Fruit fly (Drosophila melanogaster): Measurements from ENCODE around the gene ush.
A peak's percentile ranks its signal among the peaks of the same experiment; 100 is the strongest.

The ush gene

dm6 chr2L:530245-530644 is 54.2 kb downstream of the ush start (continued):
- TF ChIP-seq CG11456 (GFP tag; IDR thresholded peaks at IDR 0.05) (no peak), ci (GFP tag; IDR thresholded peaks at IDR 0.05) (0 out of 3 replicates have a peak, but pooled peaks have one; percentile 47), corto (GFP tag; optimal IDR thresholded peaks at IDR 0.05) (peak; percentile 84), CG12219 (GFP tag; optimal IDR thresholded peaks at IDR 0.05) (no peak), bsh (GFP tag; optimal IDR thresholded peaks at IDR 0.05) (peak; percentile 26 to 41), CG8944 (GFP tag; optimal IDR thresholded peaks at IDR 0.05) (peak; percentile 8), pnt (GFP tag; optimal IDR thresholded peaks at IDR 0.05) (peak; percentile 18), CG31365 (tag; optimal IDR thresholded peaks at IDR 0.05) (no peak), esg (GFP tag; conservative IDR thresholded peaks at IDR 0.05) (peak; percentile 34; the same call in 1 of the 2 replicates), Dp (GFP tag; optimal IDR thresholded peaks at IDR 0.05) (no peak), CG7372 (GFP tag; IDR thresholded peaks at IDR 0.05) (no peak), MESR4 (GFP tag; optimal IDR thresholded peaks at IDR 0.05) (no peak), Sry-δ (GFP tag; optimal IDR thresholded peaks at IDR 0.05) (no peak), YL-1 (GFP tag; optimal IDR thresholded peaks at IDR 0.05) (no peak), Oli (tag; optimal IDR thresholded peaks at IDR 0.05) (peak; percentile 4), E2f2 (GFP tag; IDR thresholded peaks at IDR 0.05) (no peak), dpn (GFP tag; optimal IDR thresholded peaks at IDR 0.05) (peak; percentile 15 to 18), dan (GFP tag; IDR thresholded peaks at IDR 0.05) (no peak), CG11398 (GFP tag; optimal IDR thresholded peaks at IDR 0.05) (no peak), NC2β (GFP tag; optimal IDR thresholded peaks at IDR 0.05) (no peak), CG30403 (GFP tag; optimal IDR thresholded peaks at IDR 0.05) (peak; percentile 11), zfh1 (GFP tag; IDR thresholded peaks at IDR 0.05) (peak; percentile 9; the same call in 1 of the 3 replicates), Hsf (GFP tag; optimal IDR thresholded peaks at IDR 0.05) (peak; percentile 28), NK7.1 (GFP tag; optimal IDR thresholded peaks at IDR 0.05) (no peak), ranshi (GFP tag; IDR thresholded peaks at IDR 0.05) (no peak), CG13424 (tag; optimal IDR thresholded peaks at IDR 0.05) (no peak), Med (GFP tag) (peak; percentile 73), unpg (GFP tag; optimal IDR thresholded peaks at IDR 0.05) (peak; percentile 17), ara (GFP tag; IDR thresholded peaks at IDR 0.05) (no peak), chif (GFP tag; optimal IDR thresholded peaks at IDR 0.05) (peak; percentile 32 to 37), CG17186 (GFP tag; optimal IDR thresholded peaks at IDR 0.05) (no peak), Chrac-16 (GFP tag; optimal IDR thresholded peaks at IDR 0.05) (peak; percentile 19), CG10462 (GFP tag; optimal IDR thresholded peaks at IDR 0.05) (no peak), ATbp (GFP tag; optimal IDR thresholded peaks at IDR 0.05) (peak; percentile 20), Sin3A (optimal IDR thresholded peaks at IDR 0.05) (no peak), CoRest (tag; optimal IDR thresholded peaks at IDR 0.05) (peak; percentile 10), CG33557 (GFP tag; optimal IDR thresholded peaks at IDR 0.05) (no peak), Mes4 (GFP tag; optimal IDR thresholded peaks at IDR 0.05) (peak; percentile 46), Dip2 (GFP tag; IDR thresholded peaks at IDR 0.05) (no peak), CG31224 (GFP tag; IDR thresholded peaks at IDR 0.05) (no peak), CG11504 (tag; optimal IDR thresholded peaks at IDR 0.05) (peak; percentile 36), abd-A (tag; optimal IDR thresholded peaks at IDR 0.05) (no peak), Max (GFP tag; optimal IDR thresholded peaks at IDR 0.05) (no peak), zf30C (GFP tag; optimal IDR thresholded peaks at IDR 0.05) (no peak), ssp (GFP tag; IDR thresholded peaks at IDR 0.05) (no peak), Nf-YA (GFP tag; IDR thresholded peaks at IDR 0.05) (no peak), tio (GFP tag; optimal IDR thresholded peaks at IDR 0.05) (no peak), CG12744 (GFP tag; optimal IDR thresholded peaks at IDR 0.05) (no peak), row (GFP tag; IDR thresholded peaks at IDR 0.05) (peak; percentile 48; the same call in 2 of the 3 replicates), stc (GFP tag; IDR thresholded peaks at IDR 0.05) (no peak), sisA (GFP tag; IDR thresholded peaks at IDR 0.05) (peak; percentile 42), lbe (GFP tag; optimal IDR thresholded peaks at IDR 0.05) (peak; percentile 75)

Data from whole organism, embryonic.